Worm (Caenorhabditis elegans) whole organism, young adult: Measurements from ENCODE around the gene Y43F8B.28.
A peak's percentile ranks its signal among the peaks of the same experiment; 100 is the strongest.

ENCODE experiments used
- F22D6.2 ChIP-seq: sonication (generic microtip); optimal IDR thresholded peaks from 2 replicates; lab custom pipeline; 2016; ENCODE audit warnings: mild to moderate bottlenecking, missing genetic modification characterization, missing compliant biosample characterization
- F23B12.7 ChIP-seq: sonication (generic microtip); optimal IDR thresholded peaks from 2 replicates; lab custom pipeline; 2017; ENCODE audit warnings: missing genetic modification characterization, mild to moderate bottlenecking, missing compliant biosample characterization, antibody characterized with exemption, moderate library complexity; ENCODE audit not compliant: insufficient read depth
- F33H1.4 ChIP-seq: fragments of 200-800 bp; sonication (Bioruptor generic); IDR thresholded peaks from 2 replicates; pipeline ENCODE4 v1.3.6; 2022; ENCODE audit warnings: missing genetic modification reagents, missing genetic modification characterization, missing compliant biosample characterization
- Y53G8AR.9 ChIP-seq: fragments of 200-800 bp; sonication (Bioruptor generic); conservative IDR thresholded peaks from 2 replicates; pipeline ENCODE4 v1.3.6; 2022; ENCODE audit warnings: missing genetic modification reagents, missing genetic modification characterization, missing compliant biosample characterization
- Y56A3A.18 ChIP-seq: fragments of 200-800 bp; sonication (Bioruptor generic); IDR thresholded peaks from 2 replicates; pipeline ENCODE4 v1.3.6; 2022; ENCODE audit warnings: missing genetic modification reagents, missing genetic modification characterization, missing compliant biosample characterization
- Y67H2A.10 ChIP-seq: fragments of 200-800 bp; sonication (Bioruptor generic); conservative IDR thresholded peaks from 2 replicates; pipeline ENCODE4 v1.3.6; 2022; ENCODE audit warnings: missing genetic modification reagents, missing genetic modification characterization, missing compliant biosample characterization
- aptf-2 ChIP-seq: fragments of 200-800 bp; sonication (Bioruptor generic); conservative IDR thresholded peaks from 2 replicates; pipeline ENCODE4 v1.3.6; 2022; ENCODE audit warnings: missing genetic modification reagents, missing genetic modification characterization, missing compliant biosample characterization
- attf-6 ChIP-seq: fragments of 200-800 bp; sonication (Bioruptor generic); IDR thresholded peaks from 2 replicates; pipeline ENCODE4 v1.3.6; 2022; ENCODE audit warnings: missing genetic modification reagents, missing genetic modification characterization, missing compliant biosample characterization
- bed-1 ChIP-seq: fragments of 200-800 bp; sonication (Bioruptor generic); IDR thresholded peaks from 2 replicates; pipeline ENCODE4 v1.3.6; 2022; ENCODE audit warnings: missing genetic modification reagents, missing genetic modification characterization, missing compliant biosample characterization
- bed-2 ChIP-seq: fragments of 200-800 bp; sonication (Bioruptor generic); IDR thresholded peaks from 2 replicates; pipeline ENCODE4 v1.3.6; 2022; ENCODE audit warnings: missing genetic modification reagents, missing genetic modification characterization, missing compliant biosample characterization
- cebp-1 ChIP-seq, 2 experiments: fragments of 200-800 bp in 1 of 2; sonication (Bioruptor generic) in 1 of 2; sonication (generic microtip) in 1 of 2; IDR thresholded peaks in 1 of 2; optimal IDR thresholded peaks in 1 of 2; 2 replicates each; pipeline versions ENCODE4 v1.3.6 to Lab custom; 2017 to 2022; ENCODE audit warnings: missing compliant biosample characterization in 2 of 2, missing genetic modification characterization in 2 of 2, mild to moderate bottlenecking in 1 of 2, missing genetic modification reagents in 1 of 2, moderate library complexity in 1 of 2
- dox-1 ChIP-seq: fragments of 200-800 bp; sonication (Bioruptor generic); IDR thresholded peaks from 2 replicates; pipeline ENCODE4 v1.3.6; 2022; ENCODE audit warnings: missing genetic modification reagents, missing genetic modification characterization, missing compliant biosample characterization
- egrh-3 ChIP-seq: fragments of 200-800 bp; sonication (Bioruptor generic); IDR thresholded peaks from 2 replicates; pipeline ENCODE4 v1.3.6; 2022; ENCODE audit warnings: missing genetic modification reagents, missing genetic modification characterization, missing compliant biosample characterization
- ets-4 ChIP-seq: fragments of 200-800 bp; sonication (Bioruptor generic); optimal IDR thresholded peaks from 2 replicates; lab custom pipeline; 2018; ENCODE audit warnings: mild to moderate bottlenecking, missing genetic modification characterization, missing compliant biosample characterization
- hmg-1.2 ChIP-seq: fragments of 200-800 bp; sonication (Bioruptor generic); IDR thresholded peaks from 2 replicates; pipeline ENCODE4 v1.3.6; 2022; ENCODE audit warnings: missing genetic modification reagents, missing genetic modification characterization, missing compliant biosample characterization
- hrde-1 ChIP-seq: sonication (generic microtip); optimal IDR thresholded peaks from 2 replicates; lab custom pipeline; 2016; ENCODE audit warnings: missing genetic modification characterization, mild to moderate bottlenecking, missing compliant biosample characterization, moderate library complexity, missing genotype, missing genetic modification reagents, borderline replicate concordance
- let-526 ChIP-seq: fragments of 200-800 bp; sonication (Bioruptor generic); IDR thresholded peaks from 2 replicates; pipeline ENCODE4 v1.3.6; 2022; ENCODE audit warnings: missing genetic modification reagents, missing genetic modification characterization, missing compliant biosample characterization
- lin-26 ChIP-seq: fragments of 200-800 bp; sonication (Bioruptor generic); IDR thresholded peaks from 2 replicates; pipeline ENCODE4 v1.3.6; 2022; ENCODE audit warnings: missing genetic modification reagents, missing genetic modification characterization, missing compliant biosample characterization
- lir-1 ChIP-seq: fragments of 200-800 bp; sonication (Bioruptor generic); conservative IDR thresholded peaks from 2 replicates; pipeline ENCODE4 v1.3.6; 2022; ENCODE audit warnings: missing genetic modification reagents, missing genetic modification characterization, missing compliant biosample characterization
- madf-10 ChIP-seq: sonication (generic microtip); optimal IDR thresholded peaks from 2 replicates; lab custom pipeline; 2016; ENCODE audit warnings: mild to moderate bottlenecking, missing genetic modification characterization, missing compliant biosample characterization
- madf-6 ChIP-seq: fragments of 200-800 bp; sonication (Bioruptor generic); IDR thresholded peaks from 2 replicates; pipeline ENCODE4 v1.3.6; 2022; ENCODE audit warnings: missing genetic modification reagents, missing genetic modification characterization, missing compliant biosample characterization
- nhr-120 ChIP-seq: fragments of 200-800 bp; sonication (Bioruptor generic); IDR thresholded peaks from 2 replicates; pipeline ENCODE4 v1.3.6; 2022; ENCODE audit warnings: missing genetic modification characterization, missing compliant biosample characterization
- nhr-179 ChIP-seq: sonication (generic microtip); optimal IDR thresholded peaks from 2 replicates; lab custom pipeline; 2016; ENCODE audit warnings: mild to moderate bottlenecking, missing genetic modification characterization, missing compliant biosample characterization
- nhr-27 ChIP-seq: fragments of 200-800 bp; sonication (Bioruptor generic); optimal IDR thresholded peaks from 2 replicates; lab custom pipeline; 2018; ENCODE audit warnings: mild to moderate bottlenecking, missing genetic modification characterization, moderate library complexity, missing compliant biosample characterization
- nhr-80 ChIP-seq: sonication (generic microtip); optimal IDR thresholded peaks from 2 replicates; lab custom pipeline; 2016; ENCODE audit warnings: missing genetic modification characterization, missing compliant biosample characterization
- pha-4 ChIP-seq: fragments of 150-350 bp; sonication (generic microtip); optimal IDR thresholded peaks from 2 replicates; lab custom pipeline; 2014; ENCODE audit warnings: missing biosample characterization, missing genetic modification reagents, missing genetic modification characterization
- rpc-1 ChIP-seq, 2 experiments: fragments of 150-350 bp in 1 of 2; sonication (generic microtip) in 1 of 2; optimal IDR thresholded peaks; 2 replicates each; lab custom pipeline; 2014 to 2018; ENCODE audit warnings: missing biosample characterization in 1 of 2, missing genetic modification characterization in 1 of 2, missing genetic modification reagents in 1 of 2, missing genotype in 1 of 2
- sptf-2 ChIP-seq: fragments of 200-800 bp; sonication (Bioruptor generic); optimal IDR thresholded peaks from 2 replicates; lab custom pipeline; 2018; ENCODE audit warnings: mild to moderate bottlenecking, missing genetic modification characterization, missing compliant biosample characterization
- tbp1 ChIP-seq: fragments of 200-800 bp; sonication (Bioruptor generic); optimal IDR thresholded peaks from 2 replicates; lab custom pipeline; 2018; ENCODE audit warnings: mild to moderate bottlenecking, missing genetic modification characterization, missing compliant biosample characterization
- tbx-9 ChIP-seq: sonication (generic microtip); optimal IDR thresholded peaks from 2 replicates; lab custom pipeline; 2016; ENCODE audit warnings: borderline replicate concordance, missing genetic modification characterization, inconsistent platforms, missing compliant biosample characterization
- unc-62 ChIP-seq: fragments of 150-350 bp; optimal IDR thresholded peaks from 2 replicates; lab custom pipeline; 2014; ENCODE audit warnings: missing biosample characterization, missing genetic modification reagents, missing genetic modification characterization
- zfh-2 ChIP-seq: fragments of 200-800 bp; sonication (Bioruptor generic); conservative IDR thresholded peaks from 2 replicates; pipeline ENCODE4 v1.3.6; 2022; ENCODE audit warnings: missing genetic modification reagents, missing genetic modification characterization, missing compliant biosample characterization
- ztf-18 ChIP-seq: sonication (generic microtip); optimal IDR thresholded peaks from 2 replicates; lab custom pipeline; 2016; ENCODE audit warnings: missing genotype, mild to moderate bottlenecking, missing genetic modification characterization, missing compliant biosample characterization
- ztf-28 ChIP-seq: fragments of 200-800 bp; sonication (Bioruptor generic); IDR thresholded peaks from 2 replicates; pipeline ENCODE4 v1.3.6; 2022; ENCODE audit warnings: missing genetic modification reagents, missing genetic modification characterization, missing compliant biosample characterization

The Y43F8B.28 gene

ce11 chrV:19485261-19485660 is at the start of gene Y43F8B.28:
Y43F8B.28 (plus strand) TSS chrV:19485319.
- 0 out of 2 replicates have a peak, but pooled peaks have one; percentile 10 for TF ChIP-seq lin-26 (GFP tag; lab: Robert Waterston, UW)
- TF ChIP-seq egrh-3 (GFP tag; lab: Robert Waterston, UW), result peak; percentile 88
- TF ChIP-seq zfh-2 (GFP tag; lab: Robert Waterston, UW), result peak; percentile 87
- TF ChIP-seq bed-1 (GFP tag; lab: Robert Waterston, UW), result no peak

ce11 chrV:19436307-19436706 is 48.8 kb upstream of the Y43F8B.28 start, which contains the start of gene C25F9.14:
C25F9.14 (plus strand) TSS chrV:19436484.
- TF ChIP-seq hrde-1 (tag; lab: Kevin White, UChicago) (no peak), ztf-28 (GFP tag; lab: Robert Waterston, UW) (no peak), nhr-80 (tag; lab: Kevin White, UChicago) (peak; percentile 51), madf-6 (GFP tag; lab: Robert Waterston, UW) (no peak), aptf-2 (GFP tag; lab: Robert Waterston, UW) (no peak), madf-10 (tag; lab: Kevin White, UChicago) (no peak), attf-6 (GFP tag; lab: Robert Waterston, UW) (no peak), cebp-1 (GFP tag; IDR thresholded peaks at IDR 0.05; lab: Robert Waterston, UW) (peak; percentile 51; the same call in 1 of the 2 replicates), cebp-1 (tag; optimal IDR thresholded peaks at IDR 0.05; lab: Kevin White, UChicago) (peak; percentile 80), F22D6.2 (no peak), pha-4 (tag; lab: Kevin White, UChicago) (no peak)

ce11 chrV:19443599-19443998 is 41.5 kb upstream of the Y43F8B.28 start:
- no peak for TF ChIP-seq nhr-27 (tag; lab: Kevin White, UChicago)
- TF ChIP-seq cebp-1 (GFP tag; IDR thresholded peaks at IDR 0.05; lab: Robert Waterston, UW), result peak; percentile 36; the same call in 1 of the 2 replicates
- peak; percentile 88 for TF ChIP-seq cebp-1 (tag; optimal IDR thresholded peaks at IDR 0.05; lab: Kevin White, UChicago)
- TF ChIP-seq unc-62 (GFP tag; lab: Kevin White, UChicago), result peak; percentile 3
- no peak for TF ChIP-seq nhr-179

ce11 chrV:19445442-19445841 is 39.7 kb upstream of the Y43F8B.28 start, which contains the start of gene M04C3.1:
M04C3.1 (minus strand) TSS chrV:19445605.
- no peak for TF ChIP-seq hmg-1.2
- TF ChIP-seq let-526 (GFP tag; lab: Robert Waterston, UW), result no peak
- TF ChIP-seq zfh-2 (GFP tag; lab: Robert Waterston, UW), result no peak
- TF ChIP-seq F23B12.7, result no peak
- TF ChIP-seq nhr-80 (tag; lab: Kevin White, UChicago), result peak; percentile 23
- TF ChIP-seq tbp1 (GFP tag; lab: Kevin White, UChicago), result no peak
- TF ChIP-seq sptf-2 (GFP tag; lab: Kevin White, UChicago), result no peak

- TF ChIP-seq Y56A3A.18, result no peak
- TF ChIP-seq nhr-120, result no peak
- TF ChIP-seq lir-1 (GFP tag; lab: Robert Waterston, UW), result no peak
- no peak for TF ChIP-seq F22D6.2
- TF ChIP-seq Y67H2A.10 (GFP tag; lab: Robert Waterston, UW), result no peak
- no peak for TF ChIP-seq rpc-1 (optimal IDR thresholded peaks at IDR 0.05; lab: Kevin White, UChicago)
- TF ChIP-seq rpc-1 (tag; optimal IDR thresholded peaks at IDR 0.05; lab: Kevin White, UChicago), result no peak
- no peak for TF ChIP-seq Y53G8AR.9 (GFP tag; lab: Robert Waterston, UW)
- TF ChIP-seq cebp-1 (GFP tag; IDR thresholded peaks at IDR 0.05; lab: Robert Waterston, UW), result no peak
- no peak for TF ChIP-seq cebp-1 (tag; optimal IDR thresholded peaks at IDR 0.05; lab: Kevin White, UChicago)
- no peak for TF ChIP-seq ets-4
- TF ChIP-seq F33H1.4 (GFP tag; lab: Robert Waterston, UW), result no peak
- TF ChIP-seq tbx-9, result no peak
- no peak for TF ChIP-seq ztf-18 (tag; lab: Kevin White, UChicago)
- no peak for TF ChIP-seq attf-6 (GFP tag; lab: Robert Waterston, UW)
- TF ChIP-seq dox-1 (GFP tag; lab: Robert Waterston, UW), result no peak
- TF ChIP-seq bed-2 (GFP tag; lab: Robert Waterston, UW), result no peak
Measured at ce11 chrV:19448805-19449204, 36.3 kb upstream of the Y43F8B.28 start, which contains the start of gene M04C3.2. M04C3.2 (minus strand) TSS chrV:19448905.
